Fruit fly (Drosophila melanogaster): ENCODE data around the gene CG45690.

Gene CG45690

dm6 chr2L:10632702-10633101 lies 25.4 kb upstream of the CG45690 start (continued):
- TF ChIP-seq Ets96B (tag; optimal IDR thresholded peaks at IDR 0.05) (peak; percentile 55), fkh (GFP tag; optimal IDR thresholded peaks at IDR 0.05) (no peak), Lpt (GFP tag; optimal IDR thresholded peaks at IDR 0.05) (no peak), CG8632 (GFP tag; optimal IDR thresholded peaks at IDR 0.05) (no peak), Blimp-1 (GFP tag; optimal IDR thresholded peaks at IDR 0.05) (no peak), Sox102F (GFP tag; optimal IDR thresholded peaks at IDR 0.05) (peak; percentile 24), OdsH (GFP tag; optimal IDR thresholded peaks at IDR 0.05) (peak; percentile 21), fd59A (GFP tag; optimal IDR thresholded peaks at IDR 0.05) (peak; percentile 0), CG31627 (GFP tag; optimal IDR thresholded peaks at IDR 0.05) (peak; percentile 8), spab (GFP tag; optimal IDR thresholded peaks at IDR 0.05) (peak; percentile 16), Eip93F (GFP tag; optimal IDR thresholded peaks at IDR 0.05) (no peak), lz (GFP tag; optimal IDR thresholded peaks at IDR 0.05) (peak; percentile 15), CG8119 (GFP tag; IDR thresholded peaks at IDR 0.05) (no peak), Hr38 (GFP tag; optimal IDR thresholded peaks at IDR 0.05) (no peak)

dm6 chr2L:10638371-10638770 lies 19.7 kb upstream of the CG45690 start, which contains the start of gene CG7329:
TSS of gene CG7329 (minus strand) at chr2L:10638471.
- TF ChIP-seq CG16779 (tag; optimal IDR thresholded peaks at IDR 0.05) (no peak), CG34406 (GFP tag; optimal IDR thresholded peaks at IDR 0.05) (no peak), fkh (GFP tag; optimal IDR thresholded peaks at IDR 0.05) (no peak), CG9139 (GFP tag; optimal IDR thresholded peaks at IDR 0.05) (no peak), Met (GFP tag; optimal IDR thresholded peaks at IDR 0.05) (no peak)

- TF ChIP-seq fkh (GFP tag; optimal IDR thresholded peaks at IDR 0.05) (no peak), CG8632 (GFP tag; optimal IDR thresholded peaks at IDR 0.05) (no peak), CG8119 (GFP tag; IDR thresholded peaks at IDR 0.05) (no peak), cyc (GFP tag; optimal IDR thresholded peaks at IDR 0.05) (no peak), svp (GFP tag) (no peak), topi (GFP tag; optimal IDR thresholded peaks at IDR 0.05) (no peak), net (GFP tag; optimal IDR thresholded peaks at IDR 0.05) (no peak), Hr38 (GFP tag; optimal IDR thresholded peaks at IDR 0.05) (no peak), CG3032 (tag; optimal IDR thresholded peaks at IDR 0.05) (no peak), lz (GFP tag; optimal IDR thresholded peaks at IDR 0.05) (no peak), achi (GFP tag; optimal IDR thresholded peaks at IDR 0.05) (no peak), Sox14 (GFP tag; optimal IDR thresholded peaks at IDR 0.05) (no peak), CG6792 (GFP tag; optimal IDR thresholded peaks at IDR 0.05) (no peak), CG10631 (GFP tag; optimal IDR thresholded peaks at IDR 0.05) (no peak), CG6808 (GFP tag; optimal IDR thresholded peaks at IDR 0.05) (no peak), CG9139 (GFP tag; optimal IDR thresholded peaks at IDR 0.05) (no peak)
Measured at dm6 chr2L:10639631-10640030, 18.4 kb upstream of the CG45690 start, which contains the start of gene CG31872. TSS of gene CG31872 (plus strand) at chr2L:10639931.

dm6 chr2L:10643671-10644070 lies 14.4 kb upstream of the CG45690 start, which contains the start of gene CG18284:
TSS of gene CG18284 (plus strand) at chr2L:10643971.
- TF ChIP-seq Smox (GFP tag; optimal IDR thresholded peaks at IDR 0.05): no peak
- no peak for TF ChIP-seq CG11902 (GFP tag; optimal IDR thresholded peaks at IDR 0.05)
- TF ChIP-seq Met (GFP tag; optimal IDR thresholded peaks at IDR 0.05): no peak
- no peak for TF ChIP-seq CG4318 (GFP tag; optimal IDR thresholded peaks at IDR 0.05)
- TF ChIP-seq vri (GFP tag; optimal IDR thresholded peaks at IDR 0.05): no peak
- no peak for TF ChIP-seq cyc (GFP tag; optimal IDR thresholded peaks at IDR 0.05)
- no peak for TF ChIP-seq CG9139 (GFP tag; optimal IDR thresholded peaks at IDR 0.05)
- TF ChIP-seq fd59A (GFP tag; optimal IDR thresholded peaks at IDR 0.05): no peak
- TF ChIP-seq fkh (GFP tag; optimal IDR thresholded peaks at IDR 0.05): no peak
- no peak for TF ChIP-seq CG8119 (GFP tag; IDR thresholded peaks at IDR 0.05)
- no peak for TF ChIP-seq CG11294 (GFP tag; IDR thresholded peaks at IDR 0.05)
- no peak for TF ChIP-seq eg (GFP tag; IDR thresholded peaks at IDR 0.05)
- no peak for TF ChIP-seq CG8632 (GFP tag; optimal IDR thresholded peaks at IDR 0.05)
- no peak for TF ChIP-seq CG6808 (GFP tag; optimal IDR thresholded peaks at IDR 0.05)
- no peak for TF ChIP-seq Gug (GFP tag; IDR thresholded peaks at IDR 0.05)
